Fruit fly (Drosophila melanogaster) whole organism, adult: ENCODE results near the gene CG46525.

Experiments used
- CG11617 ChIP-seq: fragments of 200-800 bp; sonication (Bioruptor generic); optimal IDR thresholded peaks from 2 replicates; lab custom pipeline; 2017; ENCODE audit warnings: mild to moderate bottlenecking, missing biosample characterization, missing genetic modification reagents, missing genetic modification characterization
- CG12768 ChIP-seq: fragments of 200-800 bp; sonication (Bioruptor generic); optimal IDR thresholded peaks from 2 replicates; lab custom pipeline; 2017; ENCODE audit warnings: missing biosample characterization, missing genetic modification characterization, mild to moderate bottlenecking, moderate library complexity, missing genetic modification reagents
- CG14711 ChIP-seq: fragments of 200-800 bp; sonication (Bioruptor generic); optimal IDR thresholded peaks from 2 replicates; lab custom pipeline; 2018; ENCODE audit warnings: missing biosample characterization, mild to moderate bottlenecking, missing genetic modification characterization, moderate library complexity
- CG1620 ChIP-seq: fragments of 200-800 bp; sonication (Bioruptor generic); optimal IDR thresholded peaks from 2 replicates; lab custom pipeline; 2016; ENCODE audit warnings: missing biosample characterization, missing genetic modification characterization
- CG33017 ChIP-seq: fragments of 200-800 bp; sonication (Bioruptor generic); optimal IDR thresholded peaks from 2 replicates; lab custom pipeline; 2018; ENCODE audit warnings: missing biosample characterization, mild to moderate bottlenecking, missing genetic modification characterization, moderate library complexity
- CG5204 ChIP-seq: fragments of 200-800 bp; sonication (Bioruptor generic); optimal IDR thresholded peaks from 2 replicates; lab custom pipeline; 2016; ENCODE audit warnings: missing biosample characterization, missing genetic modification characterization
- CG7045 ChIP-seq: fragments of 200-800 bp; sonication (Bioruptor generic); optimal IDR thresholded peaks from 2 replicates; lab custom pipeline; 2017; ENCODE audit warnings: missing biosample characterization, mild to moderate bottlenecking, missing genetic modification characterization
- CG7101 ChIP-seq: fragments of 200-800 bp; sonication (Bioruptor generic); optimal IDR thresholded peaks from 2 replicates; lab custom pipeline; 2018; ENCODE audit warnings: missing biosample characterization, mild to moderate bottlenecking, missing genetic modification characterization, moderate library complexity
- Clk ChIP-seq: fragments of 200-800 bp; sonication (Bioruptor generic); optimal IDR thresholded peaks from 2 replicates; lab custom pipeline; 2017; ENCODE audit warnings: missing biosample characterization, missing genetic modification characterization
- Crg-1 ChIP-seq: fragments of 200-800 bp; sonication (Bioruptor generic); optimal IDR thresholded peaks from 2 replicates; lab custom pipeline; 2016; ENCODE audit warnings: missing biosample characterization, missing genetic modification characterization
- Hr96 ChIP-seq: fragments of 200-800 bp; sonication (Bioruptor generic); optimal IDR thresholded peaks from 2 replicates; lab custom pipeline; 2016; ENCODE audit warnings: missing biosample characterization, missing genetic modification characterization
- Mnt ChIP-seq: fragments of 200-800 bp; sonication (Bioruptor generic); optimal IDR thresholded peaks from 2 replicates; lab custom pipeline; 2016; ENCODE audit warnings: missing biosample characterization, mild to moderate bottlenecking, missing genetic modification characterization
- bab1 ChIP-seq: fragments of 200-800 bp; sonication (Bioruptor generic); optimal IDR thresholded peaks from 3 replicates; lab custom pipeline; 2019; ENCODE audit warnings: missing biosample characterization, mild to moderate bottlenecking, missing genetic modification characterization, moderate library complexity
- cic ChIP-seq: fragments of 200-800 bp; sonication (Bioruptor generic); optimal IDR thresholded peaks from 2 replicates; lab custom pipeline; 2017; ENCODE audit warnings: missing biosample characterization, mild to moderate bottlenecking, missing genetic modification characterization, moderate library complexity
- cnc ChIP-seq, 2 experiments: fragments of >200 bp; optimal IDR thresholded peaks; 2 replicates each; lab custom pipeline; 2017
- kay ChIP-seq: fragments of 200-800 bp; sonication (Bioruptor generic); peaks from one replicate; lab custom pipeline; 2016; ENCODE audit warnings: missing biosample characterization, missing genetic modification characterization, borderline replicate concordance
- ovo ChIP-seq: fragments of 200-800 bp; sonication (Bioruptor generic); optimal IDR thresholded peaks from 2 replicates; lab custom pipeline; 2016; ENCODE audit warnings: missing biosample characterization, missing genetic modification characterization
- pad ChIP-seq: fragments of 200-800 bp; sonication (Bioruptor generic); optimal IDR thresholded peaks from 3 replicates; lab custom pipeline; 2017; ENCODE audit warnings: missing biosample characterization, missing genetic modification characterization, mild to moderate bottlenecking, moderate library complexity, missing genetic modification reagents
- tj ChIP-seq: fragments of 200-800 bp; sonication (Bioruptor generic); optimal IDR thresholded peaks from 3 replicates; lab custom pipeline; 2017; ENCODE audit warnings: missing biosample characterization, mild to moderate bottlenecking, missing genetic modification characterization, moderate library complexity
- toe ChIP-seq: fragments of 200-800 bp; sonication (Bioruptor generic); optimal IDR thresholded peaks from 2 replicates; lab custom pipeline; 2016; ENCODE audit warnings: missing biosample characterization, missing genetic modification characterization

Gene CG46525

DNA sequence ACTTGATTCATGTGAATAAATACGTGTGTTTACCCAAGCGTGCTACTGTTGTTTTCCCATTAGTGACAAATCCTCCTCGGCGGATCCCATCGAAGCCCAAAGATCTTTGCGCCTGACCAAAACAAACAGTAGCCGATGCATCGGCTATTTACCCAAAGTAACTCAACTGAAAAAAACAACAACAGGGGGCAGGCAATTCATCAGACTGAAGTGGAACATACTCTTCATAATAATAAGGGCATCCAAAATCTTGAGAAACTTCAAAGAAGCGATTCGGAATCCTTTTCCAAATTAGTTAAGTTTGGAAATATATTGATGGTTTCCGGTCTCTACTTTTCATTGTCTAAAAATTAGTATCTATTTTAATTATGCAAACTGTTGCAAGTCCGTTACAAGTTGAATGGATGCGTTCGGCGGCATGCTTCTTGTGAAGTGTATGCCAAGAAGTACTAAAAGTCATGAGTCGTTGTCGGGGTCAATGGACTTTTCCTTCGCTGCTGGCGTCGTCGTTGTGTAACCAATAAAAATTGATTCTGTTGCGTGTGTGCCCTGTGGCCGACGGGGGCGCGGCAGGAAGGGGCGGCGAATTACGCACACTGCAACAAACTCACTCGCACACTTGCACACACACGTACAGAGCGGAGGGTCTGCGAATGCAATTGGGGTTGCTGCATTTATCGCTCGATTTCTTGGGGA lies 20.4 kb downstream of the CG46525 start:
- TF ChIP-seq tj = no peak

dm6 chr3L:17496012-17496411 lies 21.0 kb downstream of the CG46525 start:
- TF ChIP-seq CG7045 (GFP tag; lab: Kevin White, UChicago) (no peak), toe (no peak), CG1620 (no peak), pad (GFP tag; lab: Kevin White, UChicago) (no peak), Mnt (GFP tag; lab: Kevin White, UChicago) (no peak), Hr96 (no peak), cic (no peak), CG7101 (tag; lab: Kevin White, UChicago) (no peak), Crg-1 (GFP tag; lab: Kevin White, UChicago) (no peak), cnc (optimal IDR thresholded peaks at IDR 0.05; lab: Kevin White, UChicago) (no peak), Clk (no peak), CG11617 (GFP tag; lab: Kevin White, UChicago) (no peak), bab1 (GFP tag; lab: Kevin White, UChicago) (no peak), ovo (GFP tag; lab: Kevin White, UChicago) (no peak), kay (GFP tag; lab: Kevin White, UChicago) (no peak), CG5204 (no peak), CG14711 (no peak), tj (no peak), CG33017 (tag; lab: Kevin White, UChicago) (no peak), CG12768 (GFP tag; lab: Kevin White, UChicago) (no peak)

DNA sequence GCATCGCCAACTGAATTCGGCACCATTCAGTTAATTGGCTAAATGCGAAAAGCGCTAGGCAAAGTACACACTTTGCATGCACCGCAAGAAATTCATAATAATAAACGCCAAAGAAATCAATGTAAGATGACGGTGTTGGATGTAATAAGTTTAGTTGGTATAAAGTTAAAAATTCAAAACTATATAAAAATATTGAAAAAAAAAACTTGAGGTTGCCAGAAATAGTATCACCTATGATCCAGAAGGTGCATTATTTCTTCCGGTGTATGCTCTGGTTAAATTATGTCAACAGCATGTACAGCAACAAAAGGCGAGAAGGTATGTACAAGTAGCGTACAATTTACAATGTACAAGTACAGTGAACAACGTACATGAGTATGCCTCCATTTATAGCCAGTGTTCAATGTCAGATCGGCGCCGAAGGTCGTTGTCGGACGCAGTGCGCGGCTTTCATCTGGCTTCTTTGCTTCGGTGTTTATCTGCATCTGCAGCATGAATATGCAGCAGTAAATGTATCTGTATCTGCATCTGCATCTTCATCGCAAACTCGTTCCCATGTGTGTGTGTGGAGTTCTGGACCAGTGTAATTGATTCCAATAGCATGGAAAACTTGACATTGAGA lies 22.0 kb downstream of the CG46525 start:
- TF ChIP-seq toe (no peak), CG33017 (tag; lab: Kevin White, UChicago) (no peak), CG7101 (tag; lab: Kevin White, UChicago) (no peak), CG11617 (GFP tag; lab: Kevin White, UChicago) (no peak), CG14711 (no peak), kay (GFP tag; lab: Kevin White, UChicago) (no peak), ovo (GFP tag; lab: Kevin White, UChicago) (no peak), Clk (no peak), CG12768 (GFP tag; lab: Kevin White, UChicago) (no peak), CG7045 (GFP tag; lab: Kevin White, UChicago) (no peak), tj (no peak), Mnt (GFP tag; lab: Kevin White, UChicago) (no peak), Crg-1 (GFP tag; lab: Kevin White, UChicago) (no peak), CG1620 (no peak), bab1 (GFP tag; lab: Kevin White, UChicago) (no peak)

- no peak for TF ChIP-seq Hr96
- no peak for TF ChIP-seq CG14711
- no peak for TF ChIP-seq bab1 (GFP tag; lab: Kevin White, UChicago)
- no peak for TF ChIP-seq cic
- TF ChIP-seq Mnt (GFP tag; lab: Kevin White, UChicago) = no peak
- no peak for TF ChIP-seq ovo (GFP tag; lab: Kevin White, UChicago)
- no peak for TF ChIP-seq toe
- no peak for TF ChIP-seq kay (GFP tag; lab: Kevin White, UChicago)
- TF ChIP-seq CG7045 (GFP tag; lab: Kevin White, UChicago) = no peak
- no peak for TF ChIP-seq tj
- no peak for TF ChIP-seq cnc (optimal IDR thresholded peaks at IDR 0.05; lab: Kevin White, UChicago)
- no peak for TF ChIP-seq CG33017 (tag; lab: Kevin White, UChicago)
- no peak for TF ChIP-seq Crg-1 (GFP tag; lab: Kevin White, UChicago)
- TF ChIP-seq CG12768 (GFP tag; lab: Kevin White, UChicago) = no peak
- TF ChIP-seq CG7101 (tag; lab: Kevin White, UChicago) = no peak
- no peak for TF ChIP-seq CG5204
Measured at dm6 chr3L:17497969-17498368, 22.9 kb downstream of the CG46525 start.

DNA sequence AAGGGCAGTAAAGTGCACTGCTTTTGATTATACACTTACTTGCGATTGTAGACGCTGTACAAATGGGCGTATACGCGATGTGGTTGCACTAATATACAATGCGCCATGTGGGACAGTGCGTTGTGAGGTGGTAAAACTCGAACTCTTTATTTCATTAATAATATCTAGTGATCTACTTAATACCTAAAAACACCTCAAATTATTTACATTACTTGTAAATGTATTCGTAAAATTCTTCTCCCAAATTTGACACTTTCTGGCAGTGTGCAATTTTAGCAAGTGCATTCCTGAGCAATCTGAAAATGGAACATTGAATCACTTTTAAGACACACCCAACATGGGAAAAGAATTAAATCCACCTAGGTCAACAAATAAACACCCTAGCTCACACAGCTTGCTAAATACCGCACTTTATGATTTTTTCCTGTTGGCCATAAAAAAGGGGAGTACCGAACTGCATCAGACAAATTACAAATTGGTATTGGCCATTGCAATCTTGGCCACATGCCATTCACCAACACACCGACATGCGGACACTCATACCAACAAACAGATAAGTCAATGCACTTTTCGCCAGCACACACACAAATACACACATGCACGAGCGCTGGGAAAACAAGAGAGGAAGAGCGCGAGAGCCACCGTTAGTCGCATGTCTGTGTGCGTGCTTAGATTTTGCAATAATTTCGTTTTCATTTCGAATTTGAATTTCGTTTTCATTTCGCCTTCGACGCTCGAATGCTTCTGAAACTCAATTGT lies 24.1 kb downstream of the CG46525 start:
- TF ChIP-seq cnc (optimal IDR thresholded peaks at IDR 0.05; lab: Kevin White, UChicago) (no peak), CG7045 (GFP tag; lab: Kevin White, UChicago) (no peak), bab1 (GFP tag; lab: Kevin White, UChicago) (no peak), Clk (no peak), Crg-1 (GFP tag; lab: Kevin White, UChicago) (no peak), CG1620 (no peak), toe (no peak), CG5204 (no peak), pad (GFP tag; lab: Kevin White, UChicago) (no peak), CG14711 (no peak), CG11617 (GFP tag; lab: Kevin White, UChicago) (no peak)

DNA sequence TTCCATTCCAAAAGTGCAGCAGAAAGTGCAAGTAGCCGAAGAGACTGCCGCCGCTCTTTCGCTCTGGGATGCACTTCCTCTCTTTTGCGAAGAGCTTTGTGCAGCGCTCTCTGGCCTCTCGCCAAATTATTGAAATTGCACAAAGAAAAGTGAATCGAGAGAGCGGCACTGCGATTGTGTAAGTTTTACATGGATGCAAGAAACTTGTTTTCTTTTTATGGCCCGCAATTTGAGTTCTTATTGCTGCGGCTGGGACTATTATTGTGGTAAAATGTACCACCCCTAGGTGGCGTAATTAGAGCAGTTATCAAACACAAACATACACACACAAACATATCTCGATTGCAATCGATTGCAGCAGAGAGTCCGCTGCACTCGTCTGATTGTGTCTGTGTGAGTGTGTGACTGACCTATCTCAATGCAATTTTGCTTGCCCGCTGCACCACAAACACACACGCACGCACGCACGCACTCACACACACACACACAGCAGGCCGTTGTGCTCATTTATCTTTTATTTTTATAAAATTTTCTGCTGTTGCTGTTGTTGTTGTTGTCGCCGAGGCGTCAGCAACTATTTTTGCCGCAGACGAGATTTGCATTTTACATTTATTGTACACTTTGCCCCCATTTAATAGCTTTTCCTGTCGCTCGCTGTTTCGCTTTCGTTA lies 25.4 kb downstream of the CG46525 start:
- no peak for TF ChIP-seq pad (GFP tag; lab: Kevin White, UChicago)
- peak; percentile 20 for TF ChIP-seq kay (GFP tag; lab: Kevin White, UChicago)
- peak; percentile 15 for TF ChIP-seq tj
